Worm (Caenorhabditis elegans): ENCODE measurements around the gene exc-9.

The exc-9 gene

DNA sequence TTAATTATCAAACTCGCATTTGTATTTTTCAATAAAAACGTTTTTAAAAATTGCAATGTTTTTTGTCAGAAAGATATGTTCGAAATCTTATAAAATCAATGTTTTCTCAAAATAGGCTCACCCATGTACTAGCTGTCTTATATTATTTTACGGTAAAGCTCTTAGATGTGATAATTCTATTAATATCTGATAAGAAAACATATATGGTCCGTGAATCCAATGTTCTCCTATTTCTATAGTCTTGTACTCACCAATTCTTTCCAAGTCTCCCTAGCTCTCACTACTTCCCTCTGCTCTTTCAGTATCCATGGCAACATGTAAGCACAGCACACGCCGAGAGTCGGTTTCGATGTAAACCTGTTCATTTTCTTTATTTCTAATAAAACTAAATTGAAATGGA, 7.1 kb downstream of the exc-9 start, which contains the start of gene bbs-2:
Gene bbs-2, plus strand, starts transcription at position 301 of the 400 bp plus-strand sequence.
- TF ChIP-seq scrt-1 (GFP tag; IDR thresholded peaks at IDR 0.05) = no peak
- TF ChIP-seq ama-1 (optimal IDR thresholded peaks at IDR 0.05) = no peak
- TF ChIP-seq tbx-11 (GFP tag; IDR thresholded peaks at IDR 0.05) = no peak
- no peak for TF ChIP-seq ceh-36 (tag; optimal IDR thresholded peaks at IDR 0.05)
- no peak for TF ChIP-seq hmg-4 (GFP tag; optimal IDR thresholded peaks at IDR 0.05)
- no peak for TF ChIP-seq B0310.2 (tag; optimal IDR thresholded peaks at IDR 0.05)
- TF ChIP-seq pes-1 (GFP tag; IDR thresholded peaks at IDR 0.05) = no peak
- TF ChIP-seq ceh-13 (GFP tag; optimal IDR thresholded peaks at IDR 0.05) = no peak
- TF ChIP-seq hmbx-1 (tag; optimal IDR thresholded peaks at IDR 0.05) = no peak
- TF ChIP-seq flt-1 (GFP tag; IDR thresholded peaks at IDR 0.05) = no peak
- no peak for TF ChIP-seq tra-4 (tag; optimal IDR thresholded peaks at IDR 0.05)
- TF ChIP-seq aly-1 (tag; optimal IDR thresholded peaks at IDR 0.05) = no peak
- TF ChIP-seq F13C5.2 (tag; optimal IDR thresholded peaks at IDR 0.05) = no peak
- TF ChIP-seq sea-1 (GFP tag; conservative IDR thresholded peaks at IDR 0.05) = no peak

ce11 chrIV:7931873-7932272, 8.9 kb downstream of the exc-9 start:
- TF ChIP-seq aly-1 (tag; optimal IDR thresholded peaks at IDR 0.05) = no peak

DNA sequence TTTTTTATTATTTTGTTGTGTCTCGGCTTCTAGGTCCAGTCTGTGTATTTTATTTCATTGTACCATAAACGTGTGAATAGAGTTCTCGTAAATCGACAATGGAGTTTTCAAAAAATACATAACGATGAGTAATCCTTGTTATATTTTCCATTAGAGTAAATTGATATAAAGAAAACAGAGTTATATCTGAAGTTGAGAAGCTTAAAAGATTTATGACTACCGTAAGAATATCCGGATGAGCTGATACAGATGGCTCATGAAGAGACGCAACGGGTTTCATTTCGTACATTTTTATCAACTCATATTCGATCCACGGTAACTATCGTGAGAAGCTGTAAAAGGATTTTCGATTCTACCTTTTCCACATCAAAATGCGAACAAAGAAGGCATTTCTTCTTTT, 13.0 kb downstream of the exc-9 start, which contains the start of gene gcy-8:
Gene gcy-8, plus strand, starts transcription at position 301 of the 400 bp plus-strand sequence.
- TF ChIP-seq tra-4 (tag; optimal IDR thresholded peaks at IDR 0.05) (no peak), pes-1 (GFP tag; IDR thresholded peaks at IDR 0.05) (no peak), ceh-13 (GFP tag; optimal IDR thresholded peaks at IDR 0.05) (no peak), ceh-36 (tag; optimal IDR thresholded peaks at IDR 0.05) (no peak), ets-7 (tag; optimal IDR thresholded peaks at IDR 0.05) (no peak), hmbx-1 (tag; optimal IDR thresholded peaks at IDR 0.05) (no peak), hnd-1 (tag; optimal IDR thresholded peaks at IDR 0.05) (no peak), tbx-37 (GFP tag; conservative IDR thresholded peaks at IDR 0.05) (no peak), hmg-4 (GFP tag; optimal IDR thresholded peaks at IDR 0.05) (no peak), F13C5.2 (tag; optimal IDR thresholded peaks at IDR 0.05) (no peak), tbx-11 (GFP tag; IDR thresholded peaks at IDR 0.05) (no peak), aly-1 (tag; optimal IDR thresholded peaks at IDR 0.05) (no peak), flt-1 (GFP tag; IDR thresholded peaks at IDR 0.05) (no peak), sea-1 (GFP tag; conservative IDR thresholded peaks at IDR 0.05) (no peak), ama-1 (optimal IDR thresholded peaks at IDR 0.05) (no peak), B0310.2 (tag; optimal IDR thresholded peaks at IDR 0.05) (no peak), scrt-1 (GFP tag; IDR thresholded peaks at IDR 0.05) (no peak)

ce11 chrIV:7927218-7927617, 13.6 kb downstream of the exc-9 start, which contains the start of gene C49H3.12:
Gene C49H3.12, minus strand, starts transcription at chrIV:7927318.
- TF ChIP-seq B0310.2 (tag; optimal IDR thresholded peaks at IDR 0.05) (no peak), tbx-37 (GFP tag; conservative IDR thresholded peaks at IDR 0.05) (no peak), pes-1 (GFP tag; IDR thresholded peaks at IDR 0.05) (no peak), scrt-1 (GFP tag; IDR thresholded peaks at IDR 0.05) (no peak), flt-1 (GFP tag; IDR thresholded peaks at IDR 0.05) (no peak), ama-1 (optimal IDR thresholded peaks at IDR 0.05) (no peak), hnd-1 (tag; optimal IDR thresholded peaks at IDR 0.05) (no peak), aly-1 (tag; optimal IDR thresholded peaks at IDR 0.05) (no peak), sea-1 (GFP tag; conservative IDR thresholded peaks at IDR 0.05) (no peak), hmg-4 (GFP tag; optimal IDR thresholded peaks at IDR 0.05) (no peak), ceh-36 (tag; optimal IDR thresholded peaks at IDR 0.05) (no peak), ets-7 (tag; optimal IDR thresholded peaks at IDR 0.05) (no peak)

- peak; percentile 35 for TF ChIP-seq F13C5.2 (tag; optimal IDR thresholded peaks at IDR 0.05)
- peak; percentile 8; the same call in 1 of the 2 replicates for TF ChIP-seq tbx-11 (GFP tag; IDR thresholded peaks at IDR 0.05)
- TF ChIP-seq hmg-4 (GFP tag; optimal IDR thresholded peaks at IDR 0.05) = no peak
These were observed 14.5 kb downstream of the exc-9 start, which contains the start of gene rps-2 for ce11 chrIV:7926102-7926840. Gene rps-2, minus strand, starts transcription at chrIV:7926391.

DNA sequence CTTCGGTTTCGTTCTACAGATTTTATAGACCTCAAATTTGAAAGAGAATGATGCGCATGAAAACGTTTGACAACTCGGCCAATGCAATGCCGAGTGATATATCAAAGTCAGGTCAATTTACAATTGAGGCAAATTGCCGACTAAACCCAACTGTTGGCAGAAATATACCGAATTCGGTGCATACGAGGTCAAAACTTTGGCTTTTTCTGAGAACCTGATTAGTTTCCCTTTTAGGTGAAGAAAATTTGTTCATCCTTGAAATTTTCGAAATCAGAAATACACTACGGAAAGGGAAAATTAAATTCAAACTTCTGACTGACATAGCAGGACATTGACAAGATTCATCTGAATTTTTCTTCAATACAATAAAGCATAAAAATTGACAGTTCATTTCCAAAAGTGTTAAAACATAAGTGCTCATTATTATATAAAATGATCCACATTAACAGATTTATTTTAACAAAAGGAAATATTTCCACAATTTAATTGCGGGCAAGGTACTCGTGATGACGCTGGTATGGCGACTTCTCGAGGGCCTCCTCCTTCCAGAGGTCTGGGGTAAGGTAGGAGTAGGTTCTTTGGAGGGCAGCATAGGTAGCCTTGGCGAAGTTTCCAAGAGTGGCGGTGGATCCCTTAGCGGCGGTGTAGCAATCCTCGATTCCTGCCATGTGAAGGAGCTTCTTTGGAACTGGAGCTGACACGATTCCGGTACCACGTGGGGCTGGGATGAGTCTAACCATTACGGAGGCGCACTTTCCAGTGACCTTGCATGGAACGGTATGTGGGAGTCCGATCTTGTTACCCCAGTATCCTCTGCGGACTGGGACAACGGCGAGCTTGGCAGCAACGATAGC, 15.6 kb downstream of the exc-9 start:
- no peak for TF ChIP-seq ceh-13 (GFP tag; optimal IDR thresholded peaks at IDR 0.05)
- no peak for TF ChIP-seq scrt-1 (GFP tag; IDR thresholded peaks at IDR 0.05)
- TF ChIP-seq flt-1 (GFP tag; IDR thresholded peaks at IDR 0.05) = no peak
- no peak for TF ChIP-seq F13C5.2 (tag; optimal IDR thresholded peaks at IDR 0.05)
- TF ChIP-seq ets-7 (tag; optimal IDR thresholded peaks at IDR 0.05) = no peak
- TF ChIP-seq hmg-4 (GFP tag; optimal IDR thresholded peaks at IDR 0.05) = no peak
- no peak for TF ChIP-seq sea-1 (GFP tag; conservative IDR thresholded peaks at IDR 0.05)
- no peak for TF ChIP-seq tbx-11 (GFP tag; IDR thresholded peaks at IDR 0.05)
- no peak for TF ChIP-seq B0310.2 (tag; optimal IDR thresholded peaks at IDR 0.05)
- no peak for TF ChIP-seq tra-4 (tag; optimal IDR thresholded peaks at IDR 0.05)
- TF ChIP-seq aly-1 (tag; optimal IDR thresholded peaks at IDR 0.05) = no peak
- no peak for TF ChIP-seq ceh-36 (tag; optimal IDR thresholded peaks at IDR 0.05)

ce11 chrIV:7923982-7924480, 16.8 kb downstream of the exc-9 start, which contains the start of the genes xpo-3 and C49H3.3:
Gene xpo-3, minus strand, starts transcription at chrIV:7924032.
Gene C49H3.3, plus strand, starts transcription at chrIV:7924350.
- no peak for TF ChIP-seq ceh-13 (GFP tag; optimal IDR thresholded peaks at IDR 0.05)
- no peak for TF ChIP-seq pes-1 (GFP tag; IDR thresholded peaks at IDR 0.05)
- no peak for TF ChIP-seq hmg-4 (GFP tag; optimal IDR thresholded peaks at IDR 0.05)
- no peak for TF ChIP-seq tra-4 (tag; optimal IDR thresholded peaks at IDR 0.05)
- no peak for TF ChIP-seq ceh-36 (tag; optimal IDR thresholded peaks at IDR 0.05)
- no peak for TF ChIP-seq flt-1 (GFP tag; IDR thresholded peaks at IDR 0.05)
- no peak for TF ChIP-seq F13C5.2 (tag; optimal IDR thresholded peaks at IDR 0.05)
- no peak for TF ChIP-seq hnd-1 (tag; optimal IDR thresholded peaks at IDR 0.05)
- no peak for TF ChIP-seq ets-7 (tag; optimal IDR thresholded peaks at IDR 0.05)

All from whole organism, early embryonic.